Worm (Caenorhabditis elegans) whole organism, late embryonic: ENCODE data around the gene tag-266.

Experiments used
- K02D7.2 ChIP-seq: sonication (generic microtip); optimal IDR thresholded peaks from 2 replicates; lab custom pipeline; 2017; ENCODE audit warnings: mild to moderate bottlenecking, missing genetic modification characterization, missing compliant biosample characterization
- K09A11.1 ChIP-seq: sonication (generic microtip); optimal IDR thresholded peaks from 2 replicates; lab custom pipeline; 2017; ENCODE audit warnings: antibody characterized with exemption, mild to moderate bottlenecking, missing genetic modification characterization, missing compliant biosample characterization; ENCODE audit not compliant: insufficient read depth
- Y22D7AL.16 ChIP-seq: sonication (generic microtip); optimal IDR thresholded peaks from 2 replicates; lab custom pipeline; 2016; ENCODE audit warnings: missing genetic modification characterization, missing compliant biosample characterization
- ama-1 ChIP-seq: fragments of 150-350 bp; optimal IDR thresholded peaks from 2 replicates; lab custom pipeline; 2014
- ceh-18 ChIP-seq: sonication (generic microtip); optimal IDR thresholded peaks from 2 replicates; lab custom pipeline; 2016; ENCODE audit warnings: missing genetic modification characterization, missing compliant biosample characterization
- ceh-2 ChIP-seq: sonication (generic microtip); optimal IDR thresholded peaks from 2 replicates; lab custom pipeline; 2016; ENCODE audit warnings: missing genotype, missing genetic modification characterization, missing compliant biosample characterization
- che-1 ChIP-seq: sonication (generic microtip); optimal IDR thresholded peaks from 2 replicates; lab custom pipeline; 2016; ENCODE audit warnings: mild to moderate bottlenecking, missing genetic modification characterization, missing compliant biosample characterization
- dmd-4 ChIP-seq: sonication (generic microtip); optimal IDR thresholded peaks from 2 replicates; lab custom pipeline; 2016; ENCODE audit warnings: borderline replicate concordance, missing genetic modification characterization, missing compliant biosample characterization
- hlh-30 ChIP-seq: sonication (generic microtip); optimal IDR thresholded peaks from 2 replicates; lab custom pipeline; 2017; ENCODE audit warnings: antibody characterized with exemption, missing genetic modification characterization, missing compliant biosample characterization; ENCODE audit not compliant: insufficient read depth
- nfya-1 ChIP-seq: sonication (generic microtip); optimal IDR thresholded peaks from 2 replicates; lab custom pipeline; 2017; ENCODE audit warnings: missing genetic modification characterization, mild to moderate bottlenecking, missing compliant biosample characterization, antibody characterized with exemption, moderate library complexity
- pax-1 ChIP-seq: fragments of 150-350 bp; optimal IDR thresholded peaks from 2 replicates; lab custom pipeline; 2014; ENCODE audit warnings: missing biosample characterization, missing genetic modification characterization
- pha-4 ChIP-seq: fragments of 150-350 bp; optimal IDR thresholded peaks from 2 replicates; lab custom pipeline; 2018; ENCODE audit warnings: missing biosample characterization, missing genetic modification reagents, missing genetic modification characterization
- unc-42 ChIP-seq: sonication (generic microtip); optimal IDR thresholded peaks from 2 replicates; lab custom pipeline; 2016; ENCODE audit warnings: missing genotype, missing genetic modification characterization, missing compliant biosample characterization

- TF ChIP-seq ama-1 (lab: Kevin White, UChicago) (no peak), che-1 (tag; lab: Kevin White, UChicago) (no peak), pax-1 (tag; lab: Kevin White, UChicago) (no peak), pha-4 (tag; lab: Kevin White, UChicago) (no peak), nfya-1 (tag; lab: Kevin White, UChicago) (no peak), K09A11.1 (no peak), Y22D7AL.16 (tag; lab: Kevin White, UChicago) (no peak), ceh-2 (tag; lab: Kevin White, UChicago) (no peak), unc-42 (tag; lab: Kevin White, UChicago) (no peak), ceh-18 (tag; lab: Kevin White, UChicago) (no peak), K02D7.2 (tag; lab: Kevin White, UChicago) (no peak), dmd-4 (tag; lab: Kevin White, UChicago) (no peak), hlh-30 (tag; lab: Kevin White, UChicago) (no peak)
These were observed 9.9 kb upstream of the tag-266 start for ce11 chrIII:649935-650334.
